Worm (Caenorhabditis elegans) whole organism, young adult: ENCODE measurements around the gene cls-1.

Source experiments
- K11D2.4 ChIP-seq: fragments of 200-800 bp; sonication (Bioruptor generic); IDR thresholded peaks from 2 replicates; pipeline ENCODE4 v1.3.6; 2022; ENCODE audit warnings: missing genetic modification reagents, missing genetic modification characterization, missing compliant biosample characterization
- nfya-2 ChIP-seq: fragments of 200-800 bp; sonication (Bioruptor generic); IDR thresholded peaks from 2 replicates; pipeline ENCODE4 v1.3.6; 2022; ENCODE audit warnings: missing genetic modification reagents, missing genetic modification characterization, missing compliant biosample characterization
- nhr-27 ChIP-seq: fragments of 200-800 bp; sonication (Bioruptor generic); optimal IDR thresholded peaks from 2 replicates; lab custom pipeline; 2018; ENCODE audit warnings: mild to moderate bottlenecking, missing genetic modification characterization, moderate library complexity, missing compliant biosample characterization
- rec-8 ChIP-seq, 2 experiments: sonication (generic microtip); optimal IDR thresholded peaks; 2 replicates each; lab custom pipeline; 2016; ENCODE audit warnings: mild to moderate bottlenecking in 2 of 2, missing genetic modification characterization in 2 of 2, missing genetic modification reagents in 2 of 2, missing genotype in 2 of 2, missing biosample characterization in 1 of 2, missing compliant biosample characterization in 1 of 2, moderate library complexity in 1 of 2
- xnd-1 ChIP-seq: sonication (generic microtip); optimal IDR thresholded peaks from 2 replicates; lab custom pipeline; 2016; ENCODE audit warnings: missing genotype, missing genetic modification reagents, missing genetic modification characterization, missing compliant biosample characterization

ce11 chrIII:7554697-7555145, 46.7 kb downstream of the cls-1 start:
- TF ChIP-seq nhr-27 (no peak), nfya-2 (no peak), K11D2.4 (no peak), xnd-1 (no peak), rec-8 (tag; optimal IDR thresholded peaks at IDR 0.05; lab: Kevin White, UChicago) (no peak)
